Fruit fly (Drosophila melanogaster): ENCODE results near the gene CG9396.

Gene CG9396

dm6 chr3R:9577382-9578137, 6.1 kb upstream of the CG9396 start, which contains the start of the genes Kap-alpha3 and Son (continued):
- TF ChIP-seq CG4707 (GFP tag; optimal IDR thresholded peaks at IDR 0.05) = peak; percentile 91
- peak in 1 of 2 experiments; percentile 76 for TF ChIP-seq Eip74EF (GFP tag; optimal IDR thresholded peaks at IDR 0.05)
- TF ChIP-seq chm (GFP tag; IDR thresholded peaks at IDR 0.05) = peak; percentile 90
- peak; percentile 47 for TF ChIP-seq gfzf (GFP tag; optimal IDR thresholded peaks at IDR 0.05)
- peak; percentile 83 for TF ChIP-seq ac (GFP tag; optimal IDR thresholded peaks at IDR 0.05)
- peak; percentile 82 for TF ChIP-seq sisA (GFP tag; IDR thresholded peaks at IDR 0.05)
- peak; percentile 89 for TF ChIP-seq CG8924 (tag; optimal IDR thresholded peaks at IDR 0.05)
- TF ChIP-seq sima (GFP tag; optimal IDR thresholded peaks at IDR 0.05) = peak; percentile 62
- TF ChIP-seq CG3838 (GFP tag; optimal IDR thresholded peaks at IDR 0.05) = peak; percentile 83
- peak; percentile 90 for TF ChIP-seq Ptx1 (GFP tag; IDR thresholded peaks at IDR 0.05)
- peak; percentile 91 for TF ChIP-seq Scr (GFP tag; IDR thresholded peaks at IDR 0.05; ENCODE audit: partially characterized antibody)
- TF ChIP-seq BEAF-32 (GFP tag; optimal IDR thresholded peaks at IDR 0.05) = peak; percentile 96
- peak; percentile 93 for TF ChIP-seq MESR4 (GFP tag; optimal IDR thresholded peaks at IDR 0.05)
- TF ChIP-seq h (optimal IDR thresholded peaks at IDR 0.05) = no peak
- TF ChIP-seq sc (optimal IDR thresholded peaks at IDR 0.05) = no peak
- TF ChIP-seq sc (GFP tag; optimal IDR thresholded peaks at IDR 0.05) = peak; percentile 85
- peak; percentile 78 for TF ChIP-seq CG31365 (tag; optimal IDR thresholded peaks at IDR 0.05)
- TF ChIP-seq Tbp (GFP tag; optimal IDR thresholded peaks at IDR 0.05) = no peak
- TF ChIP-seq CG2129 (GFP tag; IDR thresholded peaks at IDR 0.05; ENCODE audit: partially characterized antibody) = peak; percentile 75
- peak; percentile 93 for TF ChIP-seq CG2120 (GFP tag; optimal IDR thresholded peaks at IDR 0.05)
- peak; percentile 93 for TF ChIP-seq gro (GFP tag; optimal IDR thresholded peaks at IDR 0.05)
- peak; percentile 23 for TF ChIP-seq Kr (GFP tag; optimal IDR thresholded peaks at IDR 0.05)
- TF ChIP-seq eve (GFP tag; optimal IDR thresholded peaks at IDR 0.05) = no peak
- peak; percentile 90 for TF ChIP-seq CG31441 (GFP tag; IDR thresholded peaks at IDR 0.05)
- TF ChIP-seq CG42726 (GFP tag; IDR thresholded peaks at IDR 0.05; ENCODE audit: partially characterized antibody) = peak; percentile 65
- peak; percentile 87 for TF ChIP-seq Rx (GFP tag; IDR thresholded peaks at IDR 0.05)

dm6 chr3R:9573812-9574587, 2.6 kb upstream of the CG9396 start, which contains the start of gene CG9399:
CG9399 (minus strand) TSS chr3R:9574211.
- TF ChIP-seq MTF-1 (GFP tag; optimal IDR thresholded peaks at IDR 0.05; ENCODE audit: borderline replicate concordance) = peak; percentile 88
- peak; percentile 95 for TF ChIP-seq Blimp-1 (GFP tag; optimal IDR thresholded peaks at IDR 0.05)
- TF ChIP-seq E2f2 (GFP tag; IDR thresholded peaks at IDR 0.05) = peak; percentile 83
- peak; percentile 95 for TF ChIP-seq Nf-YA (GFP tag; IDR thresholded peaks at IDR 0.05)
- peak; percentile 68 for TF ChIP-seq Tbp (GFP tag; optimal IDR thresholded peaks at IDR 0.05)
- TF ChIP-seq wek (GFP tag; optimal IDR thresholded peaks at IDR 0.05) = peak; percentile 77
- TF ChIP-seq CG34376 (GFP tag; optimal IDR thresholded peaks at IDR 0.05) = peak; percentile 64
- peak; percentile 98 for TF ChIP-seq otp (GFP tag; IDR thresholded peaks at IDR 0.05)
- TF ChIP-seq CG7357 (GFP tag; IDR thresholded peaks at IDR 0.05) = peak; percentile 92
- peak; percentile 93 for TF ChIP-seq CG12744 (GFP tag; optimal IDR thresholded peaks at IDR 0.05)
- TF ChIP-seq CG1024 (GFP tag; IDR thresholded peaks at IDR 0.05) = peak; percentile 93
- TF ChIP-seq ken (GFP tag; IDR thresholded peaks at IDR 0.05) = peak; percentile 99
- TF ChIP-seq unpg (GFP tag; optimal IDR thresholded peaks at IDR 0.05) = peak; percentile 98
- TF ChIP-seq lilli (GFP tag; optimal IDR thresholded peaks at IDR 0.05) = peak; percentile 98
- peak; percentile 44; the same call in 1 of the 2 replicates for TF ChIP-seq inv (GFP tag; IDR thresholded peaks at IDR 0.05; ENCODE audit: partially characterized antibody)
- peak; percentile 97 for TF ChIP-seq lab (GFP tag; optimal IDR thresholded peaks at IDR 0.05)
- peak; percentile 94 for TF ChIP-seq CG5245 (GFP tag; optimal IDR thresholded peaks at IDR 0.05)
- TF ChIP-seq pb (GFP tag; optimal IDR thresholded peaks at IDR 0.05) = peak; percentile 61
- TF ChIP-seq en (GFP tag; optimal IDR thresholded peaks at IDR 0.05) = peak; percentile 69
- peak; percentile 93 for TF ChIP-seq CG33557 (GFP tag; optimal IDR thresholded peaks at IDR 0.05)
- peak; percentile 98 for TF ChIP-seq CG11247 (GFP tag; IDR thresholded peaks at IDR 0.05)
- TF ChIP-seq CG9437 (GFP tag; optimal IDR thresholded peaks at IDR 0.05) = peak; percentile 94
- peak; percentile 93 for TF ChIP-seq Dip3 (GFP tag; optimal IDR thresholded peaks at IDR 0.05)

Measured in whole organism, embryonic.